Fruit fly (Drosophila melanogaster): ENCODE measurements around the gene CG7320.

CG7320 gene

dm6 chr3L:18185542-18186312 lies 15.6 kb upstream of the CG7320 start, which contains the start of gene hid:
TSS of gene hid (minus strand) at chr3L:18185641.
- no peak for TF ChIP-seq CTCF (optimal IDR thresholded peaks at IDR 0.05)
- no peak for TF ChIP-seq CG8478 (optimal IDR thresholded peaks at IDR 0.05)

- no peak for TF ChIP-seq CG8478 (optimal IDR thresholded peaks at IDR 0.05)
- TF ChIP-seq CTCF (optimal IDR thresholded peaks at IDR 0.05): no peak
Measured at dm6 chr3L:18186313-18186625, 15.0 kb upstream of the CG7320 start.

dm6 chr3L:18186779-18187178 lies 14.5 kb upstream of the CG7320 start:
- no peak for TF ChIP-seq CG8478 (optimal IDR thresholded peaks at IDR 0.05)
- no peak for TF ChIP-seq CTCF (optimal IDR thresholded peaks at IDR 0.05)

dm6 chr3L:18187472-18188089 lies 13.7 kb upstream of the CG7320 start:
- no peak for TF ChIP-seq CG8478 (optimal IDR thresholded peaks at IDR 0.05)
- no peak for TF ChIP-seq CTCF (optimal IDR thresholded peaks at IDR 0.05)

dm6 chr3L:18188473-18189087 lies 12.7 kb upstream of the CG7320 start:
- TF ChIP-seq CTCF (optimal IDR thresholded peaks at IDR 0.05) (no peak), CG8478 (optimal IDR thresholded peaks at IDR 0.05) (no peak)

dm6 chr3L:18190484-18191220 lies 10.6 kb upstream of the CG7320 start:
- TF ChIP-seq CG8478 (optimal IDR thresholded peaks at IDR 0.05) (no peak), CTCF (optimal IDR thresholded peaks at IDR 0.05) (no peak)

- TF ChIP-seq CTCF (optimal IDR thresholded peaks at IDR 0.05) (no peak), CG8478 (optimal IDR thresholded peaks at IDR 0.05) (no peak)
Measured at dm6 chr3L:18191555-18192135, 9.6 kb upstream of the CG7320 start.

- TF ChIP-seq CTCF (optimal IDR thresholded peaks at IDR 0.05) (no peak), CG8478 (optimal IDR thresholded peaks at IDR 0.05) (no peak)
Measured at dm6 chr3L:18192858-18193478, 8.3 kb upstream of the CG7320 start.

- TF ChIP-seq CG8478 (optimal IDR thresholded peaks at IDR 0.05) (no peak), CTCF (optimal IDR thresholded peaks at IDR 0.05) (no peak)
Measured at dm6 chr3L:18193642-18194041, 7.7 kb upstream of the CG7320 start.

dm6 chr3L:18194323-18194996 lies 6.8 kb upstream of the CG7320 start:
- no peak for TF ChIP-seq CTCF (optimal IDR thresholded peaks at IDR 0.05)
- TF ChIP-seq CG8478 (optimal IDR thresholded peaks at IDR 0.05): no peak

dm6 chr3L:18194998-18195604 lies 6.2 kb upstream of the CG7320 start:
- TF ChIP-seq CG8478 (optimal IDR thresholded peaks at IDR 0.05): no peak
- TF ChIP-seq CTCF (optimal IDR thresholded peaks at IDR 0.05): no peak

dm6 chr3L:18198165-18198564 lies 3.1 kb upstream of the CG7320 start:
- TF ChIP-seq CG8478 (optimal IDR thresholded peaks at IDR 0.05): no peak
- no peak for TF ChIP-seq CTCF (optimal IDR thresholded peaks at IDR 0.05)

dm6 chr3L:18198749-18199148 lies 2.5 kb upstream of the CG7320 start:
- TF ChIP-seq CG8478 (optimal IDR thresholded peaks at IDR 0.05) (no peak), CTCF (optimal IDR thresholded peaks at IDR 0.05) (no peak)

dm6 chr3L:18200164-18200563 lies 1.1 kb upstream of the CG7320 start:
- TF ChIP-seq CG8478 (optimal IDR thresholded peaks at IDR 0.05) (no peak), CTCF (optimal IDR thresholded peaks at IDR 0.05) (no peak)

All from S2 (cell line).